Fruit fly (Drosophila melanogaster): ENCODE results near the gene emc.
A peak's percentile ranks its signal among the peaks of the same experiment; 100 is the strongest.

emc gene

DNA sequence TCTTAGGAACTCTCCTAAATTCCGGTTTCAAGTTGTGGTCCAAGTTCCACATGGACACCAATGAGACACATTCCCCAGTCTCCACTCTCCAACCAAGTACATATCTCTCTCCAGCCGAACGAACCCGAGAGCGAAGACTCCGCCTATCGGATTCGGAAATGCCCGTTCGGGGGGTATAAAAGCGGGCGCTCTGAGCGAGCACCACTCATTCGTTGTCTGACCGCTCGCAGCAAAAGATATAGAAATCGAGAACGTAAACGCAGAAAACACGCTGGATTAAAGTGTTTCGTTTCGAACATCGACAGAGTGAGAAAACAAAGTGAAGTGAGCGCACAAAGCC is at the start of gene emc (continued):
- TF ChIP-seq Hsf (GFP tag; optimal IDR thresholded peaks at IDR 0.05) (peak; percentile 14), Dbx (GFP tag; IDR thresholded peaks at IDR 0.05) (peak; percentile 76; the same call in 2 of the 3 replicates), Bgb (GFP tag; IDR thresholded peaks at IDR 0.05; ENCODE audit: partially characterized antibody) (peak; percentile 67), CG18476 (GFP tag; optimal IDR thresholded peaks at IDR 0.05) (no peak), tx (GFP tag; optimal IDR thresholded peaks at IDR 0.05) (peak; percentile 2), psq (GFP tag; optimal IDR thresholded peaks at IDR 0.05) (no peak), CG16813 (GFP tag; IDR thresholded peaks at IDR 0.05; ENCODE audit: partially characterized antibody) (no peak; the same call in 2 of the 3 replicates), toy (GFP tag; IDR thresholded peaks at IDR 0.05) (no peak), fd64A (GFP tag; optimal IDR thresholded peaks at IDR 0.05) (peak; percentile 57), CG17568 (GFP tag; optimal IDR thresholded peaks at IDR 0.05) (peak; percentile 46), zfh2 (GFP tag; optimal IDR thresholded peaks at IDR 0.05) (peak; percentile 1), lbe (GFP tag; optimal IDR thresholded peaks at IDR 0.05) (peak; percentile 71), CG15514 (GFP tag; optimal IDR thresholded peaks at IDR 0.05) (peak; percentile 67), GATAe (GFP tag; conservative IDR thresholded peaks at IDR 0.05) (no peak), D19A (tag; optimal IDR thresholded peaks at IDR 0.05) (peak; percentile 44), sd (tag; optimal IDR thresholded peaks at IDR 0.05) (peak; percentile 68), ci (GFP tag; IDR thresholded peaks at IDR 0.05) (peak; percentile 89), CG11560 (tag; IDR thresholded peaks at IDR 0.05) (no peak), MESR4 (GFP tag; optimal IDR thresholded peaks at IDR 0.05) (peak; percentile 4), Fer3 (tag; optimal IDR thresholded peaks at IDR 0.05) (peak; percentile 50), kah (GFP tag; optimal IDR thresholded peaks at IDR 0.05) (peak; percentile 65), fd102C (GFP tag; optimal IDR thresholded peaks at IDR 0.05) (peak; percentile 38), tgo (GFP tag; IDR thresholded peaks at IDR 0.05) (no peak), CG12299 (tag; optimal IDR thresholded peaks at IDR 0.05) (peak; percentile 52), Bdp1 (GFP tag; optimal IDR thresholded peaks at IDR 0.05) (peak; percentile 16), Hr78 (GFP tag; optimal IDR thresholded peaks at IDR 0.05) (no peak), pnt (GFP tag; optimal IDR thresholded peaks at IDR 0.05) (no peak), tin (GFP tag; optimal IDR thresholded peaks at IDR 0.05) (peak; percentile 38), org-1 (GFP tag; optimal IDR thresholded peaks at IDR 0.05) (peak; percentile 30), CG14860 (GFP tag; IDR thresholded peaks at IDR 0.05; ENCODE audit: partially characterized antibody) (peak; percentile 40; the same call in 1 of the 3 replicates), chn (GFP tag; optimal IDR thresholded peaks at IDR 0.05) (no peak), stc (GFP tag; IDR thresholded peaks at IDR 0.05) (peak; percentile 70; the same call in 1 of the 2 replicates), CG7987 (GFP tag; optimal IDR thresholded peaks at IDR 0.05) (peak; percentile 84), CG6254 (GFP tag; optimal IDR thresholded peaks at IDR 0.05) (no peak), z (GFP tag; IDR thresholded peaks at IDR 0.05) (peak; percentile 79), Dp (GFP tag; optimal IDR thresholded peaks at IDR 0.05) (no peak), amos (GFP tag; IDR thresholded peaks at IDR 0.05; ENCODE audit: partially characterized antibody) (peak; percentile 62; the same call in 1 of the 2 replicates), pros (GFP tag; optimal IDR thresholded peaks at IDR 0.05) (peak; percentile 36), dysf (GFP tag; IDR thresholded peaks at IDR 0.05) (peak; percentile 26; the same call in 1 of the 3 replicates), HmgZ (tag; optimal IDR thresholded peaks at IDR 0.05) (peak; percentile 81), dpn (GFP tag; optimal IDR thresholded peaks at IDR 0.05) (peak; percentile 38 to 55), CG7963 (GFP tag; IDR thresholded peaks at IDR 0.05; ENCODE audit: partially characterized antibody) (peak; percentile 46; the same call in 1 of the 3 replicates), slou (GFP tag; optimal IDR thresholded peaks at IDR 0.05) (no peak), CG11398 (GFP tag; optimal IDR thresholded peaks at IDR 0.05) (peak; percentile 75), CG13123 (GFP tag; optimal IDR thresholded peaks at IDR 0.05) (no peak), CG12769 (tag; optimal IDR thresholded peaks at IDR 0.05) (peak; percentile 73), CG43689 (GFP tag; IDR thresholded peaks at IDR 0.05) (no peak), PHDP (tag; optimal IDR thresholded peaks at IDR 0.05) (peak; percentile 47), gro (GFP tag; optimal IDR thresholded peaks at IDR 0.05) (peak; percentile 84), Oaz (GFP tag; IDR thresholded peaks at IDR 0.05) (no peak)
